Fruit fly (Drosophila melanogaster) whole organism: ENCODE measurements around the gene CG16826.

ENCODE experiments used
- EcR ChIP-seq, 2 experiments: fragments of >200 bp; optimal IDR thresholded peaks; 2 replicates each; lab custom pipeline; 2017; ENCODE audit warnings: missing biosample characterization in 2 of 2, missing genetic modification characterization in 2 of 2, missing genetic modification reagents in 2 of 2
- pan ChIP-seq: fragments of >200 bp; optimal IDR thresholded peaks from 2 replicates; lab custom pipeline; 2017

DNA sequence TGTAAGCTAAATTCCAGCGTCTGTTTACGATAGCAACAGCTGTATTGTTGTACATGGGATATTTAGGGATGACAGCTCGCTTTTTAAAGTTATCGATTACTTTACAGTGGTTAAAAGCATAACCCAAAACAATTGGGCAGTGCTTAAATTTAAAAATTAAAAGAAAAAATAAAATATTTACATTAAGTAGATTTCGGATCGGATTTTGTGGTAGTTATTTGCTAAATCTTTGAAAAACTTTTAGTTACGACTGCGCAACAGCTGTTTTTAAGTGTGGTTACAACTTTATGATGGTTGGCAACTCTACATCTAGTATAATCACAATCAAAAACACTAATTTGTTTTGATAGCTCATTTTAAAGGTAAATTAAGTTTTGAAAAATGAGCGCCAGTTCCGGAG, 39.7 kb downstream of the CG16826 start, which contains the start of the genes Ing5 and CG7099:
- TF ChIP-seq EcR (GFP tag; optimal IDR thresholded peaks at IDR 0.05; lab: Kevin White, UChicago) = no peak
- TF ChIP-seq pan (lab: Kevin White, UChicago) = no peak
